Worm (Caenorhabditis elegans): ENCODE measurements around the gene nhr-51.

- TF ChIP-seq lin-13 (GFP tag; optimal IDR thresholded peaks at IDR 0.05) (no peak), mef-2 (tag; optimal IDR thresholded peaks at IDR 0.05) (no peak), dpl-1 (GFP tag; optimal IDR thresholded peaks at IDR 0.05) (no peak), nhr-11 (tag; optimal IDR thresholded peaks at IDR 0.05) (no peak), sptf-1 (tag; optimal IDR thresholded peaks at IDR 0.05) (no peak), lin-39 (tag; optimal IDR thresholded peaks at IDR 0.05) (no peak), unc-86 (tag; optimal IDR thresholded peaks at IDR 0.05) (no peak), mdl-1 (tag; optimal IDR thresholded peaks at IDR 0.05) (no peak)
Measured at ce11 chrV:15715636-15716035, 41.8 kb downstream of the nhr-51 start.

All from whole organism, L1 larva.